Fruit fly (Drosophila melanogaster) whole organism, embryonic: ENCODE results near the gene QIL1.

Experiments used
- Ada2b ChIP-seq: fragments of 200-800 bp; sonication (Bioruptor generic); IDR thresholded peaks from 2 replicates; pipeline ENCODE4 v1.3.6; 2022; ENCODE audit warnings: missing biosample characterization, missing genetic modification characterization
- Atf6 ChIP-seq: fragments of 200-800 bp; sonication (Bioruptor generic); IDR thresholded peaks from 2 replicates; pipeline ENCODE4 v1.3.6; 2022; ENCODE audit warnings: missing biosample characterization, missing genetic modification characterization
- BEAF-32 ChIP-seq: fragments of 200-800 bp; sonication (Bioruptor generic); optimal IDR thresholded peaks from 3 replicates; lab custom pipeline; 2017; ENCODE audit warnings: missing biosample characterization, missing genetic modification characterization, mild to moderate bottlenecking, moderate library complexity, missing genetic modification reagents
- CG10431 ChIP-seq: fragments of 200-800 bp; sonication (Bioruptor generic); optimal IDR thresholded peaks from 3 replicates; lab custom pipeline; 2018; ENCODE audit warnings: missing biosample characterization, mild to moderate bottlenecking, missing genetic modification characterization
- CG1602 ChIP-seq: fragments of 200-800 bp; sonication (Bioruptor generic); optimal IDR thresholded peaks from 3 replicates; lab custom pipeline; 2016; ENCODE audit warnings: missing biosample characterization, missing genetic modification characterization
- CG16813 ChIP-seq: fragments of 200-800 bp; sonication (Bioruptor generic); IDR thresholded peaks from 3 replicates; pipeline ENCODE4 v1.3.6; 2022; ENCODE audit warnings: missing biosample characterization, missing genetic modification characterization; ENCODE audit not compliant: partially characterized antibody
- CG17829 ChIP-seq: fragments of 200-800 bp; optimal IDR thresholded peaks from 2 replicates; lab custom pipeline; 2019; ENCODE audit warnings: missing biosample characterization, mild to moderate bottlenecking, missing genetic modification characterization, moderate library complexity
- CG2678 ChIP-seq: fragments of 200-800 bp; sonication (Bioruptor generic); optimal IDR thresholded peaks from 3 replicates; lab custom pipeline; 2019; ENCODE audit warnings: missing biosample characterization, mild to moderate bottlenecking, missing genetic modification characterization, moderate library complexity
- CG31388 ChIP-seq: fragments of 200-800 bp; sonication (Bioruptor generic); optimal IDR thresholded peaks from 2 replicates; lab custom pipeline; 2016; ENCODE audit warnings: missing biosample characterization, missing genetic modification characterization
- CG3163 ChIP-seq: fragments of 200-800 bp; sonication (Bioruptor generic); optimal IDR thresholded peaks from 3 replicates; lab custom pipeline; 2016; ENCODE audit warnings: missing biosample characterization, missing genetic modification characterization
- CG4707 ChIP-seq: fragments of 200-800 bp; sonication (Bioruptor generic); optimal IDR thresholded peaks from 2 replicates; lab custom pipeline; 2018; ENCODE audit warnings: missing biosample characterization, mild to moderate bottlenecking, missing genetic modification characterization, moderate library complexity
- CG6689 ChIP-seq: fragments of 200-800 bp; sonication (Bioruptor generic); IDR thresholded peaks from 2 replicates; pipeline ENCODE4 v1.3.6; 2022; ENCODE audit warnings: missing biosample characterization, missing genetic modification characterization
- CG8478 ChIP-seq: fragments of >200 bp; optimal IDR thresholded peaks from 2 replicates; lab custom pipeline; 2018
- CG9609 ChIP-seq: fragments of 200-800 bp; sonication (Bioruptor generic); optimal IDR thresholded peaks from 3 replicates; lab custom pipeline; 2016; ENCODE audit warnings: missing biosample characterization, missing genetic modification characterization
- CG9797 ChIP-seq: fragments of 200-800 bp; sonication (Bioruptor generic); optimal IDR thresholded peaks from 3 replicates; lab custom pipeline; 2018; ENCODE audit warnings: missing biosample characterization, mild to moderate bottlenecking, missing genetic modification characterization
- CHES-1-like ChIP-seq: fragments of 200-800 bp; sonication (Bioruptor generic); optimal IDR thresholded peaks from 2 replicates; lab custom pipeline; 2016; ENCODE audit warnings: missing biosample characterization, missing genetic modification characterization
- Dip2 ChIP-seq: fragments of 200-800 bp; sonication (Bioruptor generic); IDR thresholded peaks from 2 replicates; pipeline ENCODE4 v1.3.6; 2022; ENCODE audit warnings: missing biosample characterization, missing genetic modification characterization
- Doc2 ChIP-seq: fragments of 200-800 bp; sonication (Bioruptor generic); IDR thresholded peaks from 2 replicates; pipeline ENCODE4 v1.3.6; 2022; ENCODE audit warnings: missing biosample characterization, missing genetic modification characterization
- Ets65A ChIP-seq: fragments of 200-800 bp; sonication (Bioruptor generic); peaks from one replicate; lab custom pipeline; 2016; ENCODE audit warnings: missing biosample characterization, missing genetic modification characterization
- HHEX ChIP-seq: fragments of 200-800 bp; sonication (Bioruptor generic); optimal IDR thresholded peaks from 3 replicates; lab custom pipeline; 2017; ENCODE audit warnings: missing biosample characterization, mild to moderate bottlenecking, missing genetic modification characterization, missing genetic modification reagents
- Hand ChIP-seq: fragments of 200-800 bp; sonication (Bioruptor generic); optimal IDR thresholded peaks from 2 replicates; lab custom pipeline; 2017; ENCODE audit warnings: mild to moderate bottlenecking, missing biosample characterization, missing genetic modification reagents, missing genetic modification characterization
- HmgD ChIP-seq: fragments of 200-800 bp; sonication (Bioruptor generic); optimal IDR thresholded peaks from 3 replicates; lab custom pipeline; 2016; ENCODE audit warnings: missing biosample characterization, missing genetic modification characterization
- Hmr ChIP-seq: fragments of 200-800 bp; sonication (Bioruptor generic); optimal IDR thresholded peaks from 3 replicates; lab custom pipeline; 2017; ENCODE audit warnings: mild to moderate bottlenecking, missing biosample characterization, missing genetic modification reagents, missing genetic modification characterization
- Hr3 ChIP-seq: fragments of 200-800 bp; sonication (Bioruptor generic); optimal IDR thresholded peaks from 3 replicates; lab custom pipeline; 2016; ENCODE audit warnings: missing biosample characterization, missing genetic modification characterization
- Lhr ChIP-seq: fragments of 200-800 bp; sonication (Bioruptor generic); optimal IDR thresholded peaks from 3 replicates; lab custom pipeline; 2017; ENCODE audit warnings: mild to moderate bottlenecking, missing biosample characterization, missing genetic modification reagents, missing genetic modification characterization
- Mad ChIP-seq: fragments of 200-800 bp; sonication (Bioruptor generic); optimal IDR thresholded peaks from 2 replicates; lab custom pipeline; 2016; ENCODE audit warnings: missing biosample characterization, missing genetic modification characterization
- Nf-YA ChIP-seq: fragments of 200-800 bp; sonication (Bioruptor generic); IDR thresholded peaks from 2 replicates; pipeline ENCODE4 v1.3.6; 2022; ENCODE audit warnings: missing biosample characterization, missing genetic modification characterization
- Ptx1 ChIP-seq: fragments of 200-800 bp; sonication (Bioruptor generic); IDR thresholded peaks from 2 replicates; pipeline ENCODE4 v1.3.6; 2022; ENCODE audit warnings: missing biosample characterization, missing genetic modification characterization
- Stat92E ChIP-seq, 3 experiments: fragments of >200 bp in 2 of 3; fragments of 200-800 bp in 1 of 3; sonication (Bioruptor generic) in 1 of 3; optimal IDR thresholded peaks; 2 replicates each; lab custom pipeline; 2017 to 2019; ENCODE audit warnings: missing biosample characterization in 3 of 3, missing genetic modification characterization in 3 of 3, mild to moderate bottlenecking in 1 of 3, moderate library complexity in 1 of 3
- abd-A ChIP-seq: fragments of 200-800 bp; sonication (Bioruptor generic); optimal IDR thresholded peaks from 3 replicates; lab custom pipeline; 2019; ENCODE audit warnings: missing biosample characterization, mild to moderate bottlenecking, missing genetic modification characterization, moderate library complexity
- ac ChIP-seq: fragments of 200-800 bp; sonication (Bioruptor generic); optimal IDR thresholded peaks from 3 replicates; lab custom pipeline; 2017; ENCODE audit warnings: missing biosample characterization, mild to moderate bottlenecking, missing genetic modification characterization
- bab2 ChIP-seq: fragments of 200-800 bp; sonication (Bioruptor generic); optimal IDR thresholded peaks from 2 replicates; lab custom pipeline; 2016; ENCODE audit warnings: missing biosample characterization, missing genetic modification characterization
- bigmax ChIP-seq: fragments of 200-800 bp; sonication (Bioruptor generic); optimal IDR thresholded peaks from 2 replicates; lab custom pipeline; 2018; ENCODE audit warnings: missing biosample characterization, mild to moderate bottlenecking, missing genetic modification characterization
- cas ChIP-seq: fragments of 200-800 bp; sonication (Bioruptor generic); IDR thresholded peaks from 2 replicates; pipeline ENCODE4 v1.3.6; 2022; ENCODE audit warnings: missing biosample characterization, missing genetic modification characterization
- chm ChIP-seq: fragments of 200-800 bp; sonication (Bioruptor generic); IDR thresholded peaks from 2 replicates; pipeline ENCODE4 v1.3.6; 2022; ENCODE audit warnings: missing biosample characterization, missing genetic modification characterization
- corto ChIP-seq: fragments of 200-800 bp; sonication (Bioruptor generic); optimal IDR thresholded peaks from 2 replicates; lab custom pipeline; 2016; ENCODE audit warnings: missing biosample characterization, mild to moderate bottlenecking, missing genetic modification characterization, moderate library complexity
- croc ChIP-seq: fragments of 200-800 bp; sonication (Bioruptor generic); conservative IDR thresholded peaks from 3 replicates; pipeline ENCODE4 v1.3.6; 2022; ENCODE audit warnings: missing biosample characterization, missing genetic modification characterization
- dimm ChIP-seq: fragments of 200-800 bp; sonication (Bioruptor generic); IDR thresholded peaks from 2 replicates; pipeline ENCODE4 v1.3.6; 2022; ENCODE audit warnings: missing biosample characterization, missing genetic modification characterization
- dysf ChIP-seq: fragments of 200-800 bp; sonication (Bioruptor generic); IDR thresholded peaks from 3 replicates; pipeline ENCODE4 v1.3.6; 2022; ENCODE audit warnings: missing biosample characterization, missing genetic modification characterization
- gcm ChIP-seq: fragments of 200-800 bp; sonication (Bioruptor generic); optimal IDR thresholded peaks from 2 replicates; lab custom pipeline; 2019; ENCODE audit warnings: missing biosample characterization, mild to moderate bottlenecking, missing genetic modification characterization, moderate library complexity
- lab ChIP-seq: fragments of 200-800 bp; sonication (Bioruptor generic); optimal IDR thresholded peaks from 3 replicates; lab custom pipeline; 2017; ENCODE audit warnings: missing biosample characterization, missing genetic modification characterization, mild to moderate bottlenecking, moderate library complexity, missing genetic modification reagents
- lola ChIP-seq, 3 experiments: fragments of >200 bp in 2 of 3; fragments of 200-800 bp in 1 of 3; sonication (Bioruptor generic) in 1 of 3; optimal IDR thresholded peaks; 2 replicates each; lab custom pipeline; 2017 to 2019; ENCODE audit warnings: missing biosample characterization in 3 of 3, missing genetic modification characterization in 3 of 3, mild to moderate bottlenecking in 1 of 3, moderate library complexity in 1 of 3
- mam ChIP-seq: fragments of 200-800 bp; sonication (Bioruptor generic); optimal IDR thresholded peaks from 3 replicates; lab custom pipeline; 2016; ENCODE audit warnings: missing biosample characterization, missing genetic modification characterization
- pan ChIP-seq, 4 experiments: fragments of >200 bp in 3 of 4; fragments of 200-800 bp in 1 of 4; sonication (Bioruptor generic) in 1 of 4; optimal IDR thresholded peaks in 3 of 4; IDR thresholded peaks in 1 of 4; 2 replicates each; pipeline versions ENCODE4 v1.3.6 to Lab custom; 2017 to 2022; ENCODE audit warnings: missing biosample characterization in 2 of 4, missing genetic modification characterization in 2 of 4, mixed read lengths in 1 of 4
- pb ChIP-seq: fragments of 200-800 bp; sonication (Bioruptor generic); optimal IDR thresholded peaks from 3 replicates; lab custom pipeline; 2016; ENCODE audit warnings: missing biosample characterization, missing genetic modification characterization
- pho ChIP-seq: fragments of 200-800 bp; sonication (Bioruptor generic); optimal IDR thresholded peaks from 2 replicates; lab custom pipeline; 2016; ENCODE audit warnings: missing biosample characterization, missing genetic modification characterization
- tx ChIP-seq: fragments of 200-800 bp; sonication (Bioruptor generic); optimal IDR thresholded peaks from 2 replicates; lab custom pipeline; 2016; ENCODE audit warnings: missing biosample characterization, missing genetic modification characterization
- unpg ChIP-seq: fragments of 200-800 bp; sonication (Bioruptor generic); optimal IDR thresholded peaks from 3 replicates; lab custom pipeline; 2018; ENCODE audit warnings: missing biosample characterization, mild to moderate bottlenecking, missing genetic modification characterization, moderate library complexity
- vfl ChIP-seq: fragments of 200-800 bp; sonication (Bioruptor generic); optimal IDR thresholded peaks from 2 replicates; lab custom pipeline; 2016; ENCODE audit warnings: missing biosample characterization, missing genetic modification characterization
- zfh1 ChIP-seq: fragments of 200-800 bp; sonication (Bioruptor generic); IDR thresholded peaks from 3 replicates; pipeline ENCODE4 v1.3.6; 2022; ENCODE audit warnings: missing biosample characterization, missing genetic modification characterization

Gene QIL1

dm6 chr3L:17425132-17425713 is 40.5 kb upstream of the QIL1 start, which contains the start of the genes Sec3 and COX7B (continued):
- TF ChIP-seq lola (GFP tag; optimal IDR thresholded peaks at IDR 0.05; lab: Kevin White, UChicago) (peak in 1 of 3 experiments; percentile 64), Ets65A (peak; percentile 95), Lhr (GFP tag; lab: Kevin White, UChicago) (peak; percentile 71), dimm (no peak), Doc2 (GFP tag; lab: Robert Waterston, UW) (no peak), dysf (GFP tag; lab: Robert Waterston, UW) (peak; percentile 52; the same call in 1 of the 3 replicates), CG2678 (peak; percentile 74), Atf6 (0 out of 2 replicates have a peak, but pooled peaks have one; percentile 29), cas (no peak), CG9609 (peak; percentile 26), CG4707 (GFP tag; lab: Kevin White, UChicago) (no peak), Hr3 (GFP tag; lab: Kevin White, UChicago) (peak; percentile 66), CG1602 (GFP tag; lab: Kevin White, UChicago) (peak; percentile 58), BEAF-32 (GFP tag; lab: Kevin White, UChicago) (peak; percentile 97), pan (optimal IDR thresholded peaks at IDR 0.05; lab: Kevin White, UChicago) (no peak), pan (GFP tag; optimal IDR thresholded peaks at IDR 0.05 in 1 of 2, IDR thresholded peaks at IDR 0.05 in 1 of 2) (peak in 1 of 2 experiments; percentile 61), pb (no peak), Stat92E (GFP tag; optimal IDR thresholded peaks at IDR 0.05; lab: Kevin White, UChicago) (peak in 1 of 3 experiments; percentile 64), lab (GFP tag; lab: Kevin White, UChicago) (peak; percentile 62), tx (GFP tag; lab: Kevin White, UChicago) (peak; percentile 47), gcm (GFP tag; lab: Kevin White, UChicago) (peak; percentile 42), zfh1 (GFP tag; lab: Robert Waterston, UW) (peak; percentile 47; the same call in 1 of the 3 replicates), abd-A (no peak), HmgD (GFP tag; lab: Kevin White, UChicago) (peak; percentile 5), mam (GFP tag; lab: Kevin White, UChicago) (peak; percentile 65), Mad (GFP tag; lab: Kevin White, UChicago) (peak; percentile 52), pho (GFP tag; lab: Kevin White, UChicago) (peak; percentile 55), CG8478 (lab: Kevin White, UChicago) (no peak), Hmr (peak; percentile 57), CG6689 (GFP tag; lab: Robert Waterston, UW) (peak; percentile 64), CHES-1-like (peak; percentile 38), CG3163 (GFP tag; lab: Kevin White, UChicago) (no peak), HHEX (GFP tag; lab: Kevin White, UChicago) (peak; percentile 21), CG16813 (GFP tag; lab: Robert Waterston, UW) (peak; percentile 95), Dip2 (no peak), bab2 (GFP tag; lab: Kevin White, UChicago) (peak; percentile 60), CG17829 (tag; lab: Kevin White, UChicago) (peak; percentile 79), bigmax (GFP tag; lab: Kevin White, UChicago) (peak; percentile 20), corto (GFP tag; lab: Kevin White, UChicago) (peak; percentile 23), Nf-YA (GFP tag; lab: Robert Waterston, UW) (no peak), chm (no peak), Hand (GFP tag; lab: Kevin White, UChicago) (no peak), Ptx1 (peak; percentile 56), croc (no peak), vfl (peak; percentile 40), unpg (GFP tag; lab: Kevin White, UChicago) (peak; percentile 63), ac (GFP tag; lab: Kevin White, UChicago) (no peak), CG10431 (no peak), Ada2b (GFP tag; lab: Robert Waterston, UW) (no peak), CG31388 (GFP tag; lab: Kevin White, UChicago) (no peak), CG9797 (GFP tag; lab: Kevin White, UChicago) (peak; percentile 90)
